Worm (Caenorhabditis elegans): ENCODE results near the gene lact-8.

Gene lact-8

DNA sequence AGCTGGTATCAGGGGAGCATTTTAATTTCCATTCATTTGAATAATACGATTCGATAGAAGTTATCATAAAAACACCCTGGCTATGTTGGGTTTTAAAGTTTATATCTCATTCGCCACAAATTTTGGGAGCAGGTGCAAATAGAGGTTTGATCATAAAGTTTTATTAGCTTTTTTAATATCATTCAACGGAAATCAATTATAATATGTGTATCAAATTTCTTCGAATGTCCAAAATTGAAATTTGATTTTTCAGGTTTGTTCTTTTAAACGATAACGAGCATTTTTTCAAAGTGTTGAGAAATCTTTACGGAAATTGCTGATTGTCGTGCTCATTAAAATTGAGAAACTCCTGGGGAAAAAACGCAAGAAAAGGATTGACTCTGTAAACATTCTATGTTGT lies 44.7 kb downstream of the lact-8 start, which contains the start of gene srh-74:
srh-74 (minus strand) TSS at position 101 of the 400 bp plus-strand sequence.
- no peak for TF ChIP-seq ahr-1 (tag; optimal IDR thresholded peaks at IDR 0.05)
- TF ChIP-seq ceh-18 (tag; optimal IDR thresholded peaks at IDR 0.05) = no peak
- TF ChIP-seq ceh-19 (GFP tag; optimal IDR thresholded peaks at IDR 0.05) = no peak
- TF ChIP-seq ceh-31 (tag; optimal IDR thresholded peaks at IDR 0.05) = no peak
- no peak for TF ChIP-seq pag-3 (tag; optimal IDR thresholded peaks at IDR 0.05; ENCODE audit: borderline replicate concordance)
- TF ChIP-seq unc-55 (GFP tag; optimal IDR thresholded peaks at IDR 0.05) = no peak
- TF ChIP-seq sdc-2 (tag; optimal IDR thresholded peaks at IDR 0.05) = no peak
- no peak for TF ChIP-seq ttx-3 (tag; optimal IDR thresholded peaks at IDR 0.05)
- TF ChIP-seq ceh-22 (tag; optimal IDR thresholded peaks at IDR 0.05) = no peak

DNA sequence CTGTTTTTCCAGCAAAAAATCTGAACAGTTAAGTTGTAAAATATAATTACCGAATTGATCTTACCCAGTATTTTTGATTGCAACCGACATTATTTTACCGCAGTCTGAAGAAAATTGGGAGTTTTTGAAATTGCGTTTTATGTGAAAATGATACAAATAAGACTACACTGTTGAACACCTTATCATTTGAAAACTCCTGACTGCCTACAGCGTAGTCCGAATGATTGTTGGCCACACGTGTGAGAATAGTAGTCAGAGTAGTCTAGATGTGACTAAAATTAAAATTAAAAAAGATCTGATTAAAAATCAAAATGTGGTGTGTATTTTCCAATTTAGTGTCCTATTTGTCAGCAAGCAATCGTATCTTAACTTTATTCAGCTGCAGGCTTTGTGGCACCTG lies 46.7 kb downstream of the lact-8 start, which contains the start of gene dhs-18:
dhs-18 (minus strand) TSS at position 104 of the 400 bp plus-strand sequence.
- TF ChIP-seq unc-55 (GFP tag; optimal IDR thresholded peaks at IDR 0.05) (no peak), ceh-24 (tag; optimal IDR thresholded peaks at IDR 0.05) (no peak), ceh-45 (GFP tag; IDR thresholded peaks at IDR 0.05) (no peak), sdc-2 (tag; optimal IDR thresholded peaks at IDR 0.05) (no peak)

ce11 chrV:11043767-11044166 lies 49.6 kb downstream of the lact-8 start, which contains the start of gene C45B11.6:
C45B11.6 (plus strand) TSS chrV:11044067.
- TF ChIP-seq C08G9.2 (tag; optimal IDR thresholded peaks at IDR 0.05) (no peak), odd-2 (tag; optimal IDR thresholded peaks at IDR 0.05) (no peak), zip-5 (tag; optimal IDR thresholded peaks at IDR 0.05) (no peak), lin-11 (tag; optimal IDR thresholded peaks at IDR 0.05) (no peak), nfya-1 (tag; optimal IDR thresholded peaks at IDR 0.05) (no peak), pros-1 (tag; optimal IDR thresholded peaks at IDR 0.05) (no peak), fkh-6 (tag; optimal IDR thresholded peaks at IDR 0.05) (no peak), ceh-2 (tag; optimal IDR thresholded peaks at IDR 0.05) (no peak), tbx-2 (tag; optimal IDR thresholded peaks at IDR 0.05) (no peak), hlh-6 (tag; optimal IDR thresholded peaks at IDR 0.05) (no peak), pax-1 (tag; optimal IDR thresholded peaks at IDR 0.05) (no peak), ceh-31 (tag; optimal IDR thresholded peaks at IDR 0.05) (no peak), syd-9 (tag; optimal IDR thresholded peaks at IDR 0.05) (no peak), che-1 (tag; optimal IDR thresholded peaks at IDR 0.05) (no peak), nhr-11 (tag; optimal IDR thresholded peaks at IDR 0.05) (no peak), ceh-24 (tag; optimal IDR thresholded peaks at IDR 0.05) (no peak), unc-86 (tag; optimal IDR thresholded peaks at IDR 0.05) (no peak), mec-3 (tag; optimal IDR thresholded peaks at IDR 0.05; ENCODE audit: borderline replicate concordance) (no peak)

DNA sequence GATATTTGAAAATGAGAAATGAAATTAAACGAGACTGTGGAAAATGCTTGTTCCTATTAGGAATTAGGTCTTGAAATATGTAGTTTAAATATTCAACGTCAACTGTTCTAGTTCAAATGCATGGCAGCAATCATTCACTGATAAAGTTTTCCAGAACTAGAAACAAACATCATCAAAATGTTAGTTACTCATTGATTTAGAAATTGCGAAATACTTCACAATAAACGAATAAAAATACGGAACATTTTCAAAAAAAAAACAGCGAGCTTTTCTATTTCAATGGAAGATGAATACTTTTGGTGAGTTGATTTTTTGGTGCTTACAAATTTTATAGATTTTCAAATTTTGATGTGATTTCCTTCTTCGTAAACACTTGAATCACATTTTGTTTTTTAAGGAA lies 50.9 kb downstream of the lact-8 start, which contains the start of gene C45B11.2:
C45B11.2 (plus strand) TSS at position 173 of the 400 bp plus-strand sequence.
- no peak for TF ChIP-seq hlh-15 (tag; optimal IDR thresholded peaks at IDR 0.05)
- TF ChIP-seq C08G9.2 (tag; optimal IDR thresholded peaks at IDR 0.05) = no peak
- TF ChIP-seq ref-2 (tag; optimal IDR thresholded peaks at IDR 0.05) = no peak
- TF ChIP-seq fax-1 (tag; optimal IDR thresholded peaks at IDR 0.05) = no peak
- no peak for TF ChIP-seq elt-4 (tag; optimal IDR thresholded peaks at IDR 0.05)
- no peak for TF ChIP-seq odd-2 (tag; optimal IDR thresholded peaks at IDR 0.05)
- no peak for TF ChIP-seq pros-1 (tag; optimal IDR thresholded peaks at IDR 0.05)
- no peak for TF ChIP-seq elt-2 (tag; optimal IDR thresholded peaks at IDR 0.05)
- TF ChIP-seq ttx-3 (tag; optimal IDR thresholded peaks at IDR 0.05) = no peak
- no peak for TF ChIP-seq mec-3 (tag; optimal IDR thresholded peaks at IDR 0.05; ENCODE audit: borderline replicate concordance)

- TF ChIP-seq ceh-9 (tag; optimal IDR thresholded peaks at IDR 0.05) (no peak), Y22D7AL.16 (tag; optimal IDR thresholded peaks at IDR 0.05) (no peak), K02D7.2 (tag; optimal IDR thresholded peaks at IDR 0.05) (no peak), nhr-11 (tag; optimal IDR thresholded peaks at IDR 0.05) (no peak), K09A11.1 (tag; optimal IDR thresholded peaks at IDR 0.05; ENCODE audit: insufficient read depth) (no peak), unc-86 (tag; optimal IDR thresholded peaks at IDR 0.05) (no peak), fkh-6 (tag; optimal IDR thresholded peaks at IDR 0.05) (no peak), ceh-31 (tag; optimal IDR thresholded peaks at IDR 0.05) (no peak), lim-6 (tag; optimal IDR thresholded peaks at IDR 0.05) (no peak), pag-3 (tag; optimal IDR thresholded peaks at IDR 0.05; ENCODE audit: borderline replicate concordance) (no peak), madf-2 (tag; optimal IDR thresholded peaks at IDR 0.05) (no peak), pha-4 (tag; optimal IDR thresholded peaks at IDR 0.05) (no peak), pat-9 (tag; optimal IDR thresholded peaks at IDR 0.05) (no peak), ceh-45 (GFP tag; IDR thresholded peaks at IDR 0.05) (no peak), ttx-3 (tag; optimal IDR thresholded peaks at IDR 0.05) (no peak), che-1 (tag; optimal IDR thresholded peaks at IDR 0.05) (no peak), fkh-10 (GFP tag; optimal IDR thresholded peaks at IDR 0.05) (no peak)
Observed at ce11 chrV:11041499-11041898, 51.9 kb downstream of the lact-8 start, which contains the start of gene C45B11.5. C45B11.5 (plus strand) TSS chrV:11041799.
